Fruit fly (Drosophila melanogaster) whole organism, adult: ENCODE results near the gene CG31949.

Experiments used
- CG11617 ChIP-seq: fragments of 200-800 bp; sonication (Bioruptor generic); optimal IDR thresholded peaks from 2 replicates; lab custom pipeline; 2017; ENCODE audit warnings: mild to moderate bottlenecking, missing biosample characterization, missing genetic modification reagents, missing genetic modification characterization
- CG12768 ChIP-seq: fragments of 200-800 bp; sonication (Bioruptor generic); optimal IDR thresholded peaks from 2 replicates; lab custom pipeline; 2017; ENCODE audit warnings: missing biosample characterization, missing genetic modification characterization, mild to moderate bottlenecking, moderate library complexity, missing genetic modification reagents
- CG14711 ChIP-seq: fragments of 200-800 bp; sonication (Bioruptor generic); optimal IDR thresholded peaks from 2 replicates; lab custom pipeline; 2018; ENCODE audit warnings: missing biosample characterization, mild to moderate bottlenecking, missing genetic modification characterization, moderate library complexity
- CG1620 ChIP-seq: fragments of 200-800 bp; sonication (Bioruptor generic); optimal IDR thresholded peaks from 2 replicates; lab custom pipeline; 2016; ENCODE audit warnings: missing biosample characterization, missing genetic modification characterization
- CG33017 ChIP-seq: fragments of 200-800 bp; sonication (Bioruptor generic); optimal IDR thresholded peaks from 2 replicates; lab custom pipeline; 2018; ENCODE audit warnings: missing biosample characterization, mild to moderate bottlenecking, missing genetic modification characterization, moderate library complexity
- CG5204 ChIP-seq: fragments of 200-800 bp; sonication (Bioruptor generic); optimal IDR thresholded peaks from 2 replicates; lab custom pipeline; 2016; ENCODE audit warnings: missing biosample characterization, missing genetic modification characterization
- CG7045 ChIP-seq: fragments of 200-800 bp; sonication (Bioruptor generic); optimal IDR thresholded peaks from 2 replicates; lab custom pipeline; 2017; ENCODE audit warnings: missing biosample characterization, mild to moderate bottlenecking, missing genetic modification characterization
- CG7101 ChIP-seq: fragments of 200-800 bp; sonication (Bioruptor generic); optimal IDR thresholded peaks from 2 replicates; lab custom pipeline; 2018; ENCODE audit warnings: missing biosample characterization, mild to moderate bottlenecking, missing genetic modification characterization, moderate library complexity
- Clk ChIP-seq: fragments of 200-800 bp; sonication (Bioruptor generic); optimal IDR thresholded peaks from 2 replicates; lab custom pipeline; 2017; ENCODE audit warnings: missing biosample characterization, missing genetic modification characterization
- Crg-1 ChIP-seq: fragments of 200-800 bp; sonication (Bioruptor generic); optimal IDR thresholded peaks from 2 replicates; lab custom pipeline; 2016; ENCODE audit warnings: missing biosample characterization, missing genetic modification characterization
- Hr96 ChIP-seq: fragments of 200-800 bp; sonication (Bioruptor generic); optimal IDR thresholded peaks from 2 replicates; lab custom pipeline; 2016; ENCODE audit warnings: missing biosample characterization, missing genetic modification characterization
- Mnt ChIP-seq: fragments of 200-800 bp; sonication (Bioruptor generic); optimal IDR thresholded peaks from 2 replicates; lab custom pipeline; 2016; ENCODE audit warnings: missing biosample characterization, mild to moderate bottlenecking, missing genetic modification characterization
- bab1 ChIP-seq: fragments of 200-800 bp; sonication (Bioruptor generic); optimal IDR thresholded peaks from 3 replicates; lab custom pipeline; 2019; ENCODE audit warnings: missing biosample characterization, mild to moderate bottlenecking, missing genetic modification characterization, moderate library complexity
- cic ChIP-seq: fragments of 200-800 bp; sonication (Bioruptor generic); optimal IDR thresholded peaks from 2 replicates; lab custom pipeline; 2017; ENCODE audit warnings: missing biosample characterization, mild to moderate bottlenecking, missing genetic modification characterization, moderate library complexity
- cnc ChIP-seq, 2 experiments: fragments of >200 bp; optimal IDR thresholded peaks; 2 replicates each; lab custom pipeline; 2017
- kay ChIP-seq: fragments of 200-800 bp; sonication (Bioruptor generic); peaks from one replicate; lab custom pipeline; 2016; ENCODE audit warnings: missing biosample characterization, missing genetic modification characterization, borderline replicate concordance
- ovo ChIP-seq: fragments of 200-800 bp; sonication (Bioruptor generic); optimal IDR thresholded peaks from 2 replicates; lab custom pipeline; 2016; ENCODE audit warnings: missing biosample characterization, missing genetic modification characterization
- pad ChIP-seq: fragments of 200-800 bp; sonication (Bioruptor generic); optimal IDR thresholded peaks from 3 replicates; lab custom pipeline; 2017; ENCODE audit warnings: missing biosample characterization, missing genetic modification characterization, mild to moderate bottlenecking, moderate library complexity, missing genetic modification reagents
- tj ChIP-seq: fragments of 200-800 bp; sonication (Bioruptor generic); optimal IDR thresholded peaks from 3 replicates; lab custom pipeline; 2017; ENCODE audit warnings: missing biosample characterization, mild to moderate bottlenecking, missing genetic modification characterization, moderate library complexity
- toe ChIP-seq: fragments of 200-800 bp; sonication (Bioruptor generic); optimal IDR thresholded peaks from 2 replicates; lab custom pipeline; 2016; ENCODE audit warnings: missing biosample characterization, missing genetic modification characterization

CG31949 gene

dm6 chr2L:2284863-2285262, 15.0 kb upstream of the CG31949 start, which contains the start of gene CG4271:
TSS of gene CG4271 (plus strand) at chr2L:2285163.
- TF ChIP-seq bab1 (GFP tag; lab: Kevin White, UChicago) (no peak), pad (GFP tag; lab: Kevin White, UChicago) (no peak), CG12768 (no peak), Clk (GFP tag; lab: Kevin White, UChicago) (no peak), CG14711 (tag; lab: Kevin White, UChicago) (no peak), CG11617 (no peak), Hr96 (GFP tag; lab: Kevin White, UChicago) (no peak), CG5204 (GFP tag; lab: Kevin White, UChicago) (no peak)

dm6 chr2L:2286773-2287172, 13.1 kb upstream of the CG31949 start, which contains the start of gene CG31681:
TSS of gene CG31681 (minus strand) at chr2L:2286873.
- TF ChIP-seq cic (GFP tag; lab: Kevin White, UChicago) (no peak), Mnt (GFP tag; lab: Kevin White, UChicago) (no peak), tj (GFP tag; lab: Kevin White, UChicago) (no peak), CG7101 (tag; lab: Kevin White, UChicago) (no peak), CG14711 (tag; lab: Kevin White, UChicago) (no peak), pad (GFP tag; lab: Kevin White, UChicago) (no peak)

DNA sequence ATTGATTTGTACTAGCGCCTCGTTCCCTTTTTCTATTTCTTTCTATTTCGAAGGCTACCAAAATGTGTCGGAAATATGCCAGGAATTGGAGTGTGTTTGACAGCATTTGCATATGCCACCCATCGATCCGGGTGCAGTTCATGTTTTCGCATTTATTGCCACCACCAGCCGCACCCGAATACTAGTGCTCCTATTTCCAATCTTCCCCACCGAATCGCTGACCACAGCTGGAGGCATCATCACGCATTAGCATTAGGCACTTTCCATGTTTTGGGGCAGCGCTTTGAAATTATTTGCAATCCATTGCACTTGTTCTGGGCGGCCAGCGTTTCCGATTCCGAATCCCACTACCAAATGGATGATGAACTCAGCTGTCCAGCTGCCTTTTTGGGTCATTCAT, 12.1 kb upstream of the CG31949 start, which contains the start of gene CG42658:
TSS of gene CG42658 (minus strand) at position 101 of the 400 bp plus-strand sequence.
- TF ChIP-seq Hr96 (GFP tag; lab: Kevin White, UChicago) (no peak), cic (GFP tag; lab: Kevin White, UChicago) (no peak), CG7101 (tag; lab: Kevin White, UChicago) (no peak), cnc (optimal IDR thresholded peaks at IDR 0.05; lab: Kevin White, UChicago) (no peak), CG11617 (no peak), Clk (GFP tag; lab: Kevin White, UChicago) (no peak), CG14711 (tag; lab: Kevin White, UChicago) (no peak), CG5204 (GFP tag; lab: Kevin White, UChicago) (no peak), bab1 (GFP tag; lab: Kevin White, UChicago) (no peak)

DNA sequence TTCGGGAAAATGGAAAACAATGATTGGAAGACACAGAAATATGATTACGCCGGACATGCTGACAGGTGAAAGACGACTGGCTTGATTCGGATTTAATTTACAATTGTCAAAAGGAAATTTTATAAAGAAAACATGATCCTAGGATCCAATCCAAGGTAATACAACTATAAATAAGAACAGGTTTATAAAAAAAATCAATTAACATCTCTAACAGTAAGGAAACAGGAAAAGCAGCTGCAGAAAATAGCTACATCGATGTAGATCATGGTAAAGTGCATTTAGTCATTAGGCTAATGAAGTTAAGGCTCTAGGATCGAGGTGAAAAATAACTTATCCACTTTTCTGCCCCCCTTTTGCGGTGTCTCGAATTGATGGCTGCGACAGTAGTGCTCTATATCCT, 10.6 kb upstream of the CG31949 start, which contains the start of gene CG17237:
TSS of gene CG17237 (minus strand) at position 101 of the 400 bp plus-strand sequence.
- TF ChIP-seq tj (GFP tag; lab: Kevin White, UChicago): no peak
- TF ChIP-seq Mnt (GFP tag; lab: Kevin White, UChicago): no peak

DNA sequence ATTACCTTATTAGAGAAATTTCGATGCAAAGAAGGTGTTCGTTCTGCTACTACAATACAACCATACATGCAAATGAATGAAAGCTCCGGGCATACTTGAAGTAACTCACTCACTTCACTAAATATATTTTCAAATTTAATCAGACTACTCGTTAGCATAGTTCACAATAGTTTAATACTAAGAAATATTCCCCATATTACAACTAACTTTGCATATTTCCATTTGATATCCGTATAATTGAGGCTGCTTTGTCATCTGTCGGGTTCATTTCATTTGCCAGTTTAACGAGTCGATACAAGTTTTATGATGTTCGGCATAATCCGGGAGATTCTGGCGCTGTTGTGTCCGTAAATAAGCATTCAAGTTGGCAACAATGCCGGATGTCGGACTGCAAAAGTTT, 9.3 kb upstream of the CG31949 start, which contains the start of gene robl22E:
TSS of gene robl22E (minus strand) at position 101 of the 400 bp plus-strand sequence.
- TF ChIP-seq pad (GFP tag; lab: Kevin White, UChicago): no peak
- no peak for TF ChIP-seq CG33017 (tag; lab: Kevin White, UChicago)
- no peak for TF ChIP-seq tj (GFP tag; lab: Kevin White, UChicago)
- no peak for TF ChIP-seq Crg-1 (GFP tag; lab: Kevin White, UChicago)
- TF ChIP-seq Hr96 (GFP tag; lab: Kevin White, UChicago): no peak
- no peak for TF ChIP-seq CG12768
- no peak for TF ChIP-seq toe (GFP tag; lab: Kevin White, UChicago)
- no peak for TF ChIP-seq Clk (GFP tag; lab: Kevin White, UChicago)
- no peak for TF ChIP-seq CG11617
- no peak for TF ChIP-seq bab1 (GFP tag; lab: Kevin White, UChicago)
- TF ChIP-seq Mnt (GFP tag; lab: Kevin White, UChicago): no peak
- no peak for TF ChIP-seq CG1620 (GFP tag; lab: Kevin White, UChicago)
- TF ChIP-seq CG14711 (tag; lab: Kevin White, UChicago): no peak
- TF ChIP-seq cnc (optimal IDR thresholded peaks at IDR 0.05; lab: Kevin White, UChicago): no peak
- no peak for TF ChIP-seq kay (GFP tag; lab: Kevin White, UChicago)
- no peak for TF ChIP-seq cic (GFP tag; lab: Kevin White, UChicago)

DNA sequence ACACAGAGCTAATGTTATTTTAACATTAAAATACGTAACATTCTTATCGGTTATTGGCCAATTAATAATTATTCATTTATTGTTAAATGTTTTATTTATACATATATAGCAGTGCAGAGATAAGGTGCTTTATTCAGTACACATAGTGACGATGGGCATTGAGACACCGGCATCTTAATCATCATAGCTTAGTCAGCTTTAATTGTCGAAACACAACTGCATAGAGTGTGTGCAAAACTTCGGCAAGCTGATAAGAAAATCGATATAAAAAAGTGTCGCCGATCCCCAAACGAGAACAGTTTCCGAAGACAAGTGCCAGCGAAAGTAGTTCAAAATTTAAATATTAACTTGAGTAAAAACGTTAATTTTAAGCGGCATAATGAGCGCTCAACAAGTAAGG, 7.7 kb downstream of the CG31949 start, which contains the start of gene CG16995:
TSS of gene CG16995 (plus strand) at position 301 of the 400 bp plus-strand sequence.
- TF ChIP-seq Clk (GFP tag; lab: Kevin White, UChicago) (no peak), cnc (optimal IDR thresholded peaks at IDR 0.05; lab: Kevin White, UChicago) (no peak), bab1 (GFP tag; lab: Kevin White, UChicago) (no peak), CG5204 (GFP tag; lab: Kevin White, UChicago) (no peak), ovo (GFP tag; lab: Kevin White, UChicago) (no peak), Crg-1 (GFP tag; lab: Kevin White, UChicago) (no peak), CG12768 (no peak), kay (GFP tag; lab: Kevin White, UChicago) (no peak), CG1620 (GFP tag; lab: Kevin White, UChicago) (no peak)

dm6 chr2L:2311449-2311848, 11.5 kb downstream of the CG31949 start, which contains the start of gene eys:
TSS of gene eys (plus strand) at chr2L:2311680.
- TF ChIP-seq CG7045: no peak
- TF ChIP-seq bab1 (GFP tag; lab: Kevin White, UChicago): no peak
- TF ChIP-seq toe (GFP tag; lab: Kevin White, UChicago): no peak
- TF ChIP-seq cnc (optimal IDR thresholded peaks at IDR 0.05; lab: Kevin White, UChicago): no peak
- no peak for TF ChIP-seq CG33017 (tag; lab: Kevin White, UChicago)
- TF ChIP-seq cic (GFP tag; lab: Kevin White, UChicago): no peak
- TF ChIP-seq CG7101 (tag; lab: Kevin White, UChicago): no peak
- no peak for TF ChIP-seq Crg-1 (GFP tag; lab: Kevin White, UChicago)
